Fruit fly (Drosophila melanogaster) Kc167 (cell line): ENCODE measurements around the gene CRMP.

Experiments
- Myc ChIP-seq: fragments of >200 bp; optimal IDR thresholded peaks from 2 replicates; lab custom pipeline; 2017; ENCODE audit warnings: missing external identifiers
- Sin3A ChIP-seq: fragments of >200 bp; optimal IDR thresholded peaks from 2 replicates; lab custom pipeline; 2018; ENCODE audit warnings: missing external identifiers
- h ChIP-seq: fragments of >200 bp; optimal IDR thresholded peaks from 3 replicates; lab custom pipeline; 2018; ENCODE audit warnings: missing external identifiers
- insv ChIP-seq: fragments of >200 bp; optimal IDR thresholded peaks from 3 replicates; lab custom pipeline; 2018; ENCODE audit warnings: missing external identifiers
- psq ChIP-seq: fragments of >200 bp; optimal IDR thresholded peaks from 2 replicates; lab custom pipeline; 2017; ENCODE audit warnings: missing external identifiers
- ttk ChIP-seq: sonication (Bioruptor generic); optimal IDR thresholded peaks from 2 replicates; lab custom pipeline; 2017; ENCODE audit warnings: missing external identifiers

Gene CRMP

DNA sequence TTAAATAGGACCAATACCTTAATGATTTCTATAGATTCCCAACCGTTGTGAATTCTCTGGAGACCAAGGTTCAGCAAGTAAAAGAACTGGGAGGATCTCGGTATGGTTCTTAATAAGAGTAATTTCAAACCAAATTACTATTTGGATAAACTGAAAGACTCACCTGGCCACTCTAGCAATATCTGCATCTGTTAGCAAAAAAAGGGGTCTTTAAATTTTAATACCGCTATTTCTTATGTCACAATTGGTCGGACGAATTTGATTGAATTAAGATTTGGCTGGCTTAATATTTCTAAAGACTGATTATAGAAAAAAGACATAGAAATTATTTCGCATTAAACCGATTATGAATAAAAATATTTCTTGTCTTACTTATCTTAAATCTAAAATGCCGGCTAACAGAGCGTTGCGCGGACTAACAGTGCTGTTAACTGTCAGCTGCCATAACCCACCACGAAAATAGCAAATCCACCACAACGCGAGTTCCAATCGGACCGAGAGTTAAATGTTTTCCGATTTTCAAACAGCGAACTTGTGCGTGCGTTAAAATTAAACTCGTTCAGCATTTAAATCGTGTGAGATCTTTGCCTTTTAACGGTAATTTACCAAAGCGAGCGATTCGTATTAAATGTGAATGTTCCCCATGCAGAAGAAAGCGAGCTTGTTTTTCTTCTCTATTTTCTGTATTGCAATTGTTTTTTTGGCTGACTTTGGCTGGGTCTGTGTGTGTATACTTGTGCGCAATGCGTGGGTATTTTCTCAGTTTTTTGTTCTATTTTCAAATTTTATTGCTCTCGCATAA lies at the start of gene CRMP:
CRMP (plus strand) TSS at position 474 of the 802 bp plus-strand sequence.
- no peak for TF ChIP-seq h

- TF ChIP-seq Myc (lab: Kevin White, UChicago): no peak
- no peak for TF ChIP-seq insv
- TF ChIP-seq ttk (lab: Kevin White, UChicago): no peak
- no peak for TF ChIP-seq psq (lab: Kevin White, UChicago)
- TF ChIP-seq Sin3A (lab: Kevin White, UChicago): no peak
- no peak for TF ChIP-seq h
These were observed 47.8 kb upstream of the CRMP start, which contains the start of the genes CG43845 and Nmdar1 for dm6 chr3R:5523070-5523637. Gene CG43845 (minus strand): TSS chr3R:5523120. Gene Nmdar1 (minus strand): TSS chr3R:5523328.

- TF ChIP-seq ttk (lab: Kevin White, UChicago) (no peak), insv (no peak), psq (lab: Kevin White, UChicago) (no peak), Myc (lab: Kevin White, UChicago) (no peak), Sin3A (lab: Kevin White, UChicago) (no peak), h (no peak)
These were observed 46.1 kb upstream of the CRMP start for dm6 chr3R:5524804-5525203.

dm6 chr3R:5527563-5527962 lies 43.3 kb upstream of the CRMP start:
- TF ChIP-seq h (no peak), ttk (lab: Kevin White, UChicago) (no peak), psq (lab: Kevin White, UChicago) (no peak), Sin3A (lab: Kevin White, UChicago) (no peak), Myc (lab: Kevin White, UChicago) (no peak), insv (no peak)

DNA sequence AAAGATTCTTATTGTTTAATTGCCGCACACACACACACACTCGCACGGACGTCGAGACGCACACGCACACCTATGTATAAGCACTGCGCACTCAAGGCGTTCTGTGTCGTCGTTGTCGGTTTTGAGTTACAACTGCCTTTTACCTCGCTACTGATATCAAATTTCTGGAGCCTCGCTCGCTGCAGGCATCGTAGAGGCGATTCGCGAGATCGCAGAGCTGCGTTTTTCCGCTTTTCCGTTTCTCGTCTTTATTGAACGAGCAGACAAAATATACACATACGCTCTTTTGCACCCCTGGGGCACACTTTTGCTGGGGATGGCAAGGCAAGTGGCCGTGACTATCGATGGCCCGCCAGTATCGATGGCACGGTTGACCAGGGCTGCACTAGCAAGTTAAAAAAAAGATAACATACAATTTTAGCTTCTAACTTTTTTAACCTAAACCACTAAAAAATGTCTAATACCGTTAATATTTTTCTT lies 23.4 kb upstream of the CRMP start, which contains the start of gene CG2519:
CG2519 (minus strand) TSS at position 312 of the 480 bp plus-strand sequence.
- TF ChIP-seq Sin3A (lab: Kevin White, UChicago) (no peak), insv (no peak), Myc (lab: Kevin White, UChicago) (no peak), h (no peak), ttk (lab: Kevin White, UChicago) (no peak), psq (lab: Kevin White, UChicago) (no peak)

DNA sequence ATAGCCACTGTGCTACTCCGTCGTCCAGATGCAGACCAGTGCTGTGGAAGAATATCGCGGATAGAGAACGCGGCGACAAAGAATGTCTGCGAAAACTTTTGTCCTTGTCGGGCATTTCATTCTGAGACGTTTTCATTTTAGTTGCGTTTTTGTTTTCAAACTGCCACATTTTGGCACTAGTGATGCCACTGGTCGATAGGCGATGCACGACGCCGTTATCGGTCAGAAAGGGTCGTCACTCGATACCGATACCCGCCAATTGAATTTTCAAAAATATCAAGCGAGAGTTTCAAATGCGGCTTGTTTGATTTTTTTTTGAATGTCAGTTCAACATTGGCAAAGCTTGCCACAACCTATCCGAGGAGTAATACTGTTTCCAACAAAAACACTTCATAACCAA lies 20.5 kb upstream of the CRMP start:
- TF ChIP-seq ttk (lab: Kevin White, UChicago): no peak

DNA sequence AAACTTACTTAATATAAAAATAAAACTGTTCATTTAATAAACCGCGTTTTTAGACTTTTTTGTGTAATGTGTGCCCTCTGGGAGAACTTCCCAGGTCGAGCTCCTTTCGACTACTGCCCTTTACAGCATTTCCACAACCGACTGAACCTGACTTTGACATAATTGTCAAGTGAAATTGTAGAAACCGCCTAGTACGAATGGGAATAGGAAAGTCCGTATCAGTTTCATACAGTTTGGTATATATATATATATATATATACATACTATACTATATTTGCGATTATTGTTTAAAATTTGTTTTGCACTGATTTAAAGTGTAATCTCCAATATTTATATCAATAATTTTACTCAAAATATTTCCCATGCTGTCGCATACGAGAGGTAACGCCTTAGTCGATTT lies 19.8 kb upstream of the CRMP start, which contains the start of gene mia:
mia (minus strand) TSS at position 101 of the 400 bp plus-strand sequence.
- TF ChIP-seq insv: no peak
- no peak for TF ChIP-seq ttk (lab: Kevin White, UChicago)
- TF ChIP-seq psq (lab: Kevin White, UChicago): no peak
- no peak for TF ChIP-seq Sin3A (lab: Kevin White, UChicago)
- TF ChIP-seq h: no peak
- no peak for TF ChIP-seq Myc (lab: Kevin White, UChicago)

DNA sequence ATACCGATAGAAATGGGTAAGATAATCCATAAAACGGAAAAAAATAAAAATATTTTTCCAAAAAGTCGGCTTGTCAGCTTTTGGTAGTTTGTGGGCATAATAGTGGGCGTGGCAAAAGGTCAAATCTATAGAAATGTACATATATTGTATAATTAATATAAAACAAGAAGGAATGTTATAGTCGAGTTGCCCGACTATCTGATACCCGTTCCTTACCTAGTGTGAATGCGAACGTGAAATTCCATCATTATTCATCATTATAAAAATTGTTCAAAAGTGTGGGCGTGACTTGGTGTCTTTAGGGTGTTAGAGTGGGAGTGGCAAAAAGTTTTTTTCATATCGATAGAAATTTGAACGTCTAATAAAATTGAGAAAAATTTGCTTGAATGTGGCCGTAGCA lies 19.3 kb upstream of the CRMP start:
- no peak for TF ChIP-seq Sin3A (lab: Kevin White, UChicago)
- no peak for TF ChIP-seq insv

- no peak for TF ChIP-seq psq (lab: Kevin White, UChicago)
- TF ChIP-seq insv: no peak
- TF ChIP-seq h: no peak
- TF ChIP-seq Myc (lab: Kevin White, UChicago): no peak
- no peak for TF ChIP-seq ttk (lab: Kevin White, UChicago)
- no peak for TF ChIP-seq Sin3A (lab: Kevin White, UChicago)
These were observed 16.8 kb upstream of the CRMP start, which contains the start of gene Pcmt for dm6 chr3R:5554082-5554481. Gene Pcmt (minus strand): TSS chr3R:5554316.

DNA sequence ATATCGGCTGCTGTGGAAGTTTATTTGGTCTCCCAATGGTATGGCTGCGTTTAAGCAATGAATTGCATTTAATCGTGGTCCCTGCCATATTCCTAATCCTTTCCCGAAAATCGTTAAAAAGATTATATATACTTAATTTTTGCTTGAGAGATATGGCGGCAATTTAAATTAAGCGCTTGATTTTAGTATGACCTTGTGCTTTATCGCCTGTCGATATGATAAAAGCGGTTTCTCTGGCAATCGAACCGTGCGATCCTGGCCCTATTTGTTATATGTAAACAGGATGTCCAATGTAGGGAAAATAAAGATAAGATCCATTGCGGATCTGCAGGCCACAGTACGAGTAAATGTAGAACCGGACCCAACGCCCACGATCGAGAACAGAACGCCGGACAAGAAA lies 16.1 kb upstream of the CRMP start, which contains the start of gene Snm1:
Snm1 (plus strand) TSS at position 233 of the 400 bp plus-strand sequence.
- TF ChIP-seq ttk (lab: Kevin White, UChicago) (no peak), Myc (lab: Kevin White, UChicago) (no peak), h (no peak), Sin3A (lab: Kevin White, UChicago) (no peak)

DNA sequence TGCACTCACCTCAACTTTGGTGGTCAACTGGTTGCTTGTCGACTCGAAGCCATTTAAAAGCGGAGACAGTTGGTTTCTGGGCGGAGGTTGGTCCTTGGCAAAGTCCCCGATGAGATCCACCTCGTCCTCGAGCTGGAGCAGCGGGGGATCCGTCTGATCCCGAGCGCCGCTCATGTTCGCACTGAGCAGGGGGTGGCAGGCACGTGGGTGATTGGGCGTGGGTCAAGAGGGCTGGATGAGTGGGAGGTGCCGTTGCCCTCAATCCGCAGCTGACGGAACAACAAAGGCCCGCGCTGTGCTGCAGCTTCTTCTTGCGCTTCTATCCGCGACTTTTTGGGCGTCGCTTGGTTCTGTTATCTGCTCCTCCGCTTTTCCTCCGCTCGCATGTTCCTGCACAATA lies 8.0 kb upstream of the CRMP start:
- TF ChIP-seq Sin3A (lab: Kevin White, UChicago) (no peak), ttk (lab: Kevin White, UChicago) (no peak), psq (lab: Kevin White, UChicago) (no peak), Myc (lab: Kevin White, UChicago) (no peak), h (no peak), insv (no peak)

DNA sequence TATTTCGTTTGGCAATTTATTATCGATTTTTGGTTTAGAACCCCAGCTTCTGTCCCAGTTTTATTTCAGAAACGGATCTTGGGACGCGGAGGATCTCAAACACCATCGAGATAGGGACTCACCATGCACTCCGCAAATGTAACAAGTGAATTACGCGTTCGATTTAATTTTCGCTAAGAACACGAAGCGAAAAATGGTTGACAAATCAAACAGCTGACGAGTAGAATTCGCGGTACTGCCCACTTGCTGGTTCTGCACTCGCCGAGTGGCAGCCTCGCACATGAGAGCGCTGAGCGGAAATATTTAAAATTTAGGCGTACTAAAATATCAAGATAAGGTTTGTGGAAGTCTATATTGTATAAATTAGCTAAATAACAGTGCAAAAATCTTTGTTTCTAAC lies 7.5 kb upstream of the CRMP start, which contains the start of gene Pi4KIIalpha:
Pi4KIIalpha (minus strand) TSS at position 233 of the 400 bp plus-strand sequence.
- no peak for TF ChIP-seq ttk (lab: Kevin White, UChicago)
- TF ChIP-seq insv: no peak
- no peak for TF ChIP-seq h
- no peak for TF ChIP-seq Myc (lab: Kevin White, UChicago)
- no peak for TF ChIP-seq Sin3A (lab: Kevin White, UChicago)
- no peak for TF ChIP-seq psq (lab: Kevin White, UChicago)
